Worm (Caenorhabditis elegans): Measurements from ENCODE around the gene cec-2.

Gene cec-2

DNA sequence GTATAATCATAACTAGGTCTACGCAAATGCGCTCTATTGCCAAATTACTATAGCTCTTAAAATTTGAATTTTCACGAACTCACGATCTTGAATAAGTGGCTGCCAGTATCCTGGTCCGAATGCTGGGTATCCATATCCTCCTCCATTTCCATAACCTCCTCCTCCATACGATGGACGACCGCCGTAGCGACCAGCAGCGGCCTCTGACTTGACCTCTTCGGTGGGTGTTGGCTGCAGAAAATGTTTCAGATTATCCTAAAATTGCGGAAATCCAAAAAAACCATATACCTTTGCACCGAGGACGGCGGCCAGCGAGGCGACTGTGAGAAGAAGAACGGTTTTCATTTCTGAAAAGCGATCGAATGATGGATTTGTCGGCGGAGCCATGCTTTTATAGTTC, 45.8 kb upstream of the cec-2 start, which contains the start of gene perm-4:
Gene perm-4 (minus strand): TSS at position 367 of the 400 bp plus-strand sequence.
- no peak for TF ChIP-seq F39B2.1 (GFP tag; IDR thresholded peaks at IDR 0.05)
- peak; percentile 91 for TF ChIP-seq zfh-2 (GFP tag; conservative IDR thresholded peaks at IDR 0.05)

DNA sequence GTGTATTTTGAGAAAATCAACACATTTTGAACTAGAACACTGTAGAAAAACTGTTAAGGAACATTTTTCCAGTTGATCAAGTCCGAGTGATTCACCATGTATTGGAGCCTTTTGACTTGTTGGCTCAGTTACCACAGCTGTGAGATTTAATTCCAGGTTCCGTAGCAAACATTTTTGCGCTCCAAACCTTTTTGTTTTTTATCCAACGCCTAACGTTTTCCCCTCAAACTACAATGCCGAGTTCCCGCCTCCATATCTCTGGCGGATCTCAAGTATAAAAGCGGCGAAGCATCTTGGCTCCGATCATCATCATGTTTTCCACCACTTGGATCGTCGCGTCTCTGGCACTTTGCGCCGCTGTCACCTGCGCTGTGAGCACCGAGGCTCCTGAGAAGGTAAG, 44.0 kb upstream of the cec-2 start, which contains the start of gene perm-2:
Gene perm-2 (plus strand): TSS at position 301 of the 400 bp plus-strand sequence.
- TF ChIP-seq D2030.7 (GFP tag; IDR thresholded peaks at IDR 0.05) = no peak
- TF ChIP-seq cebp-2 (GFP tag; IDR thresholded peaks at IDR 0.05) = 0 out of 2 replicates have a peak, but pooled peaks have one; percentile 29
- peak; percentile 52; the same call in 1 of the 2 replicates for TF ChIP-seq zfh-2 (GFP tag; conservative IDR thresholded peaks at IDR 0.05)
- TF ChIP-seq xnd-1 (tag; optimal IDR thresholded peaks at IDR 0.05) = no peak

DNA sequence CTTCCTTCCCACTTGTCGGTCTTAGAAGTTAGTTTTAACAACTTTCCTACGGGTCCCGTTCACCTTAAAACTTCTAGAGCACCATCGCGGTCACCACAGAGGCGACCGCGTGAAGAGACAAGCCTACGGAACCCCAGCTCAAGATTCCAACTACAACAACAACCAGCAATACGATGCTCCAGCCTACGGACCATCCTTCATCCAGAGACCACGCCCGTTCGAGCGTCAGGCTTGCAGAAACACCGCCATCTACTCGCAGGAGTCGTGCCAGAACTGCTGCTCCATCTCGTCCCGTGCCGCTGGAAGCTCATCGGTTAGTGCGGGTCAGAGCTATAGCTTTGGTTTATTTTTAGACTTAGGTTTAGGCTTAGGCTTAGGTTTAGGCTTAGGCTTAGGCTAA, 42.7 kb upstream of the cec-2 start:
- peak; percentile 90 for TF ChIP-seq zfh-2 (GFP tag; conservative IDR thresholded peaks at IDR 0.05)
- TF ChIP-seq ekl-4 (GFP tag; IDR thresholded peaks at IDR 0.05) = no peak
- peak; percentile 38; the same call in 1 of the 2 replicates for TF ChIP-seq nfyb-1 (GFP tag; IDR thresholded peaks at IDR 0.05)
- no peak for TF ChIP-seq C06A6.2 (GFP tag; conservative IDR thresholded peaks at IDR 0.05)
- TF ChIP-seq tlf-1 (GFP tag; optimal IDR thresholded peaks at IDR 0.05) = no peak
- no peak for TF ChIP-seq snpc-3.4 (tag; optimal IDR thresholded peaks at IDR 0.05)
- peak; percentile 32; the same call in 1 of the 2 replicates for TF ChIP-seq egrh-3 (GFP tag; IDR thresholded peaks at IDR 0.05)

- TF ChIP-seq zim-3 (tag; optimal IDR thresholded peaks at IDR 0.05) (no peak), ztf-6 (GFP tag; IDR thresholded peaks at IDR 0.05) (no peak), ztf-28 (GFP tag; IDR thresholded peaks at IDR 0.05) (no peak), madf-6 (GFP tag; IDR thresholded peaks at IDR 0.05) (no peak), egl-18 (GFP tag; IDR thresholded peaks at IDR 0.05) (no peak), him-1 (tag; optimal IDR thresholded peaks at IDR 0.05) (no peak), zfh-2 (GFP tag; conservative IDR thresholded peaks at IDR 0.05) (no peak), gei-17 (GFP tag; optimal IDR thresholded peaks at IDR 0.05) (no peak), Y67H2A.10 (GFP tag; conservative IDR thresholded peaks at IDR 0.05) (no peak), chd-7 (tag; optimal IDR thresholded peaks at IDR 0.05) (no peak), cebp-1 (GFP tag; IDR thresholded peaks at IDR 0.05) (no peak), cebp-1 (tag; optimal IDR thresholded peaks at IDR 0.05) (no peak), let-607 (tag; optimal IDR thresholded peaks at IDR 0.05) (no peak), ekl-4 (GFP tag; IDR thresholded peaks at IDR 0.05) (no peak), cebp-2 (GFP tag; IDR thresholded peaks at IDR 0.05) (no peak), aptf-2 (GFP tag; conservative IDR thresholded peaks at IDR 0.05) (no peak), nfyb-1 (GFP tag; IDR thresholded peaks at IDR 0.05) (no peak), B0261.1 (tag; optimal IDR thresholded peaks at IDR 0.05) (no peak), T07F8.4 (tag; optimal IDR thresholded peaks at IDR 0.05) (no peak)
These were observed 33.9 kb upstream of the cec-2 start, which contains the start of gene C44B12.6 for ce11 chrIV:1136658-1137057. Gene C44B12.6, minus strand, starts transcription at chrIV:1136758.

DNA sequence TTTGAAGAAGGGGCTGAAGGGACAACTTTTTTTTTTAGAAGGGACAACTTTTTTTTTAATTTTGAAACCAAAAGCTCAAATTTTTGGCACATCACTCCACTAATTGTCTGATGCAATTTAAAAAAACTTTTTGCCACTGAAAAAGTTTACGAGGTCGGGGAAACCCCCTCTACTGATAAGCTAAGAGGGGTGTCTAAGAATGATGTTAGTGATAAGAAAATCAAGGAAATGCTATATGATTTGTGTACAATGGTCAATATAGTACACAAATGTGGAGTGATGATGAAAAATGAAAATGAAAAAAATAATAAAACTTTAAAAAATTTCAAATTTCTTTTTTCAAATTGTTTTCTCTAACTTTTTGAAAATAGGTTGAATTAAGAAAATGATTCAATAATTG, 22.9 kb upstream of the cec-2 start:
- no peak for TF ChIP-seq bed-1 (GFP tag; IDR thresholded peaks at IDR 0.05)
- TF ChIP-seq efl-1 (GFP tag; optimal IDR thresholded peaks at IDR 0.05) = no peak
- peak; percentile 71 for TF ChIP-seq nhr-80 (tag; optimal IDR thresholded peaks at IDR 0.05)
